Fruit fly (Drosophila melanogaster) whole organism, embryonic: Measurements from ENCODE around the gene Fdh.

Experiments used
- Aef1 ChIP-seq: fragments of 200-800 bp; sonication (Bioruptor generic); IDR thresholded peaks from 3 replicates; pipeline ENCODE4 v1.3.6; 2022; ENCODE audit warnings: missing biosample characterization, missing genetic modification characterization
- Atf-2 ChIP-seq: fragments of 200-800 bp; sonication (Bioruptor generic); optimal IDR thresholded peaks from 2 replicates; lab custom pipeline; 2016; ENCODE audit warnings: missing biosample characterization, missing genetic modification characterization
- B-H2 ChIP-seq: fragments of 200-800 bp; sonication (Bioruptor generic); optimal IDR thresholded peaks from 2 replicates; lab custom pipeline; 2018; ENCODE audit warnings: missing biosample characterization, mild to moderate bottlenecking, missing genetic modification characterization
- Bdp1 ChIP-seq: fragments of 200-800 bp; sonication (Bioruptor generic); optimal IDR thresholded peaks from 3 replicates; lab custom pipeline; 2016; ENCODE audit warnings: missing biosample characterization, missing genetic modification characterization
- Bteb2 ChIP-seq: fragments of 200-800 bp; sonication (Bioruptor generic); optimal IDR thresholded peaks from 2 replicates; lab custom pipeline; 2016; ENCODE audit warnings: missing biosample characterization, missing genetic modification characterization
- CG12155 ChIP-seq: fragments of 200-800 bp; sonication (Bioruptor generic); optimal IDR thresholded peaks from 3 replicates; lab custom pipeline; 2016; ENCODE audit warnings: missing biosample characterization, missing genetic modification characterization
- CG12942 ChIP-seq: fragments of 200-800 bp; sonication (Bioruptor generic); optimal IDR thresholded peaks from 3 replicates; lab custom pipeline; 2016; ENCODE audit warnings: missing biosample characterization, missing genetic modification characterization
- CG1602 ChIP-seq: fragments of 200-800 bp; sonication (Bioruptor generic); optimal IDR thresholded peaks from 3 replicates; lab custom pipeline; 2016; ENCODE audit warnings: missing biosample characterization, missing genetic modification characterization
- CG17328 ChIP-seq: fragments of 200-800 bp; sonication (Bioruptor generic); IDR thresholded peaks from 2 replicates; pipeline ENCODE4 v1.3.6; 2022; ENCODE audit warnings: missing biosample characterization, missing genetic modification characterization
- CG2129 ChIP-seq: fragments of 200-800 bp; sonication (Bioruptor generic); IDR thresholded peaks from 2 replicates; pipeline ENCODE4 v1.3.6; 2022; ENCODE audit warnings: missing biosample characterization, missing genetic modification characterization; ENCODE audit not compliant: partially characterized antibody
- CG2202 ChIP-seq: fragments of 200-800 bp; sonication (Bioruptor generic); optimal IDR thresholded peaks from 2 replicates; lab custom pipeline; 2018; ENCODE audit warnings: missing biosample characterization, mild to moderate bottlenecking, missing genetic modification characterization
- CG31224 ChIP-seq: fragments of 200-800 bp; sonication (Bioruptor generic); IDR thresholded peaks from 2 replicates; pipeline ENCODE4 v1.3.6; 2022; ENCODE audit warnings: missing biosample characterization, missing genetic modification characterization
- CG34422 ChIP-seq: fragments of 200-800 bp; sonication (Bioruptor generic); IDR thresholded peaks from 3 replicates; pipeline ENCODE4 v1.3.6; 2022; ENCODE audit warnings: missing biosample characterization, missing genetic modification characterization
- CG4854 ChIP-seq: fragments of 200-800 bp; sonication (Bioruptor generic); optimal IDR thresholded peaks from 2 replicates; lab custom pipeline; 2016; ENCODE audit warnings: missing biosample characterization, missing genetic modification characterization, inconsistent platforms
- CG5953 ChIP-seq: fragments of 200-800 bp; sonication (Bioruptor generic); IDR thresholded peaks from 2 replicates; pipeline ENCODE4 v1.3.6; 2022; ENCODE audit warnings: missing biosample characterization, missing genetic modification characterization
- CG6654 ChIP-seq: fragments of 200-800 bp; sonication (Bioruptor generic); optimal IDR thresholded peaks from 2 replicates; lab custom pipeline; 2017; ENCODE audit warnings: missing biosample characterization, mild to moderate bottlenecking, missing genetic modification characterization
- CG8359 ChIP-seq: fragments of 200-800 bp; sonication (Bioruptor generic); optimal IDR thresholded peaks from 2 replicates; lab custom pipeline; 2017; ENCODE audit warnings: missing biosample characterization, mild to moderate bottlenecking, missing genetic modification characterization, borderline replicate concordance
- CoRest ChIP-seq: fragments of 200-800 bp; sonication (Bioruptor generic); optimal IDR thresholded peaks from 3 replicates; lab custom pipeline; 2018; ENCODE audit warnings: missing biosample characterization, mild to moderate bottlenecking, missing genetic modification characterization, moderate library complexity
- H2.0 ChIP-seq: fragments of 200-800 bp; sonication (Bioruptor generic); IDR thresholded peaks from 2 replicates; pipeline ENCODE4 v1.3.6; 2022; ENCODE audit warnings: missing biosample characterization, missing genetic modification characterization
- HmgZ ChIP-seq: fragments of 200-800 bp; sonication (Bioruptor generic); optimal IDR thresholded peaks from 2 replicates; lab custom pipeline; 2018; ENCODE audit warnings: missing biosample characterization, mild to moderate bottlenecking, missing genetic modification characterization
- Jarid2 ChIP-seq: fragments of 200-800 bp; sonication (Bioruptor generic); optimal IDR thresholded peaks from 3 replicates; lab custom pipeline; 2017; ENCODE audit warnings: mild to moderate bottlenecking, missing biosample characterization, missing genetic modification reagents, missing genetic modification characterization
- Meics ChIP-seq: fragments of 200-800 bp; sonication (Bioruptor generic); optimal IDR thresholded peaks from 2 replicates; lab custom pipeline; 2017; ENCODE audit warnings: missing biosample characterization, mild to moderate bottlenecking, missing genetic modification characterization
- NC2α ChIP-seq: fragments of 200-800 bp; sonication (Bioruptor generic); optimal IDR thresholded peaks from 2 replicates; lab custom pipeline; 2016; ENCODE audit warnings: missing biosample characterization, missing genetic modification characterization
- Pdp1 ChIP-seq, 2 experiments: fragments of 200-800 bp; sonication (Bioruptor generic); optimal IDR thresholded peaks; 3 replicates each; lab custom pipeline; 2016; ENCODE audit warnings: missing biosample characterization in 2 of 2, missing genetic modification characterization in 2 of 2, mild to moderate bottlenecking in 1 of 2, moderate library complexity in 1 of 2
- Ravus ChIP-seq: fragments of 200-800 bp; sonication (Bioruptor generic); IDR thresholded peaks from 2 replicates; pipeline ENCODE4 v1.3.6; 2022; ENCODE audit warnings: missing biosample characterization, missing genetic modification characterization
- Taf1 ChIP-seq: fragments of 200-800 bp; sonication (Bioruptor generic); IDR thresholded peaks from 2 replicates; pipeline ENCODE4 v1.3.6; 2022; ENCODE audit warnings: missing biosample characterization, missing genetic modification characterization
- ase ChIP-seq: fragments of 200-800 bp; sonication (Bioruptor generic); IDR thresholded peaks from 3 replicates; pipeline ENCODE4 v1.3.6; 2022; ENCODE audit warnings: missing biosample characterization, missing genetic modification characterization
- ato ChIP-seq: fragments of 200-800 bp; sonication (Bioruptor generic); IDR thresholded peaks from 2 replicates; pipeline ENCODE4 v1.3.6; 2022; ENCODE audit warnings: missing biosample characterization, missing genetic modification characterization; ENCODE audit not compliant: partially characterized antibody
- br ChIP-seq: fragments of >200 bp; optimal IDR thresholded peaks from 2 replicates; lab custom pipeline; 2017
- cad ChIP-seq: fragments of >200 bp; optimal IDR thresholded peaks from 2 replicates; lab custom pipeline; 2017; ENCODE audit warnings: missing biosample characterization, missing genetic modification characterization
- chm ChIP-seq: fragments of 200-800 bp; sonication (Bioruptor generic); IDR thresholded peaks from 2 replicates; pipeline ENCODE4 v1.3.6; 2022; ENCODE audit warnings: missing biosample characterization, missing genetic modification characterization
- da ChIP-seq: fragments of 200-800 bp; sonication (Bioruptor generic); optimal IDR thresholded peaks from 2 replicates; lab custom pipeline; 2016; ENCODE audit warnings: missing biosample characterization, missing genetic modification characterization
- dm ChIP-seq: fragments of 200-800 bp; sonication (Bioruptor generic); optimal IDR thresholded peaks from 3 replicates; lab custom pipeline; 2016; ENCODE audit warnings: missing biosample characterization, missing genetic modification characterization
- en ChIP-seq: fragments of 200-800 bp; sonication (Bioruptor generic); optimal IDR thresholded peaks from 2 replicates; lab custom pipeline; 2016; ENCODE audit warnings: missing biosample characterization, missing genetic modification characterization
- fd96Cb ChIP-seq: fragments of 200-800 bp; sonication (Bioruptor generic); optimal IDR thresholded peaks from 2 replicates; lab custom pipeline; 2018; ENCODE audit warnings: missing biosample characterization, mild to moderate bottlenecking, missing genetic modification characterization, moderate library complexity
- gcm ChIP-seq: fragments of 200-800 bp; sonication (Bioruptor generic); optimal IDR thresholded peaks from 2 replicates; lab custom pipeline; 2019; ENCODE audit warnings: missing biosample characterization, mild to moderate bottlenecking, missing genetic modification characterization, moderate library complexity
- gfzf ChIP-seq: fragments of 200-800 bp; sonication (Bioruptor generic); optimal IDR thresholded peaks from 2 replicates; lab custom pipeline; 2016; ENCODE audit warnings: missing biosample characterization, mild to moderate bottlenecking, missing genetic modification characterization, moderate library complexity
- gro ChIP-seq: fragments of 200-800 bp; sonication (Bioruptor generic); optimal IDR thresholded peaks from 2 replicates; lab custom pipeline; 2016; ENCODE audit warnings: missing biosample characterization, missing genetic modification characterization
- gsb-n ChIP-seq: fragments of 200-800 bp; sonication (Bioruptor generic); optimal IDR thresholded peaks from 3 replicates; lab custom pipeline; 2018; ENCODE audit warnings: missing biosample characterization, mild to moderate bottlenecking, missing genetic modification characterization
- ham ChIP-seq: fragments of 200-800 bp; sonication (Bioruptor generic); IDR thresholded peaks from 2 replicates; pipeline ENCODE4 v1.3.6; 2022; ENCODE audit warnings: missing biosample characterization, missing genetic modification characterization
- inv ChIP-seq: fragments of 200-800 bp; sonication (Bioruptor generic); IDR thresholded peaks from 2 replicates; pipeline ENCODE4 v1.3.6; 2022; ENCODE audit warnings: missing biosample characterization, missing genetic modification characterization; ENCODE audit not compliant: partially characterized antibody
- jing ChIP-seq: fragments of 200-800 bp; sonication (Bioruptor generic); optimal IDR thresholded peaks from 2 replicates; lab custom pipeline; 2018; ENCODE audit warnings: missing biosample characterization, mild to moderate bottlenecking, missing genetic modification characterization
- onecut ChIP-seq: fragments of 200-800 bp; sonication (Bioruptor generic); IDR thresholded peaks from 2 replicates; pipeline ENCODE4 v1.3.6; 2022; ENCODE audit warnings: missing biosample characterization, missing genetic modification characterization
- prd ChIP-seq, 3 experiments: fragments of >200 bp in 2 of 3; fragments of 200-800 bp in 1 of 3; sonication (Bioruptor generic) in 1 of 3; optimal IDR thresholded peaks in 2 of 3; IDR thresholded peaks in 1 of 3; 2 replicates in 2 of 3; 3 replicates in 1 of 3; pipeline versions ENCODE4 v1.3.6 to Lab custom; 2017 to 2022; ENCODE audit warnings: missing biosample characterization in 1 of 3, missing genetic modification characterization in 1 of 3
- salm ChIP-seq: fragments of 200-800 bp; sonication (Bioruptor generic); optimal IDR thresholded peaks from 2 replicates; lab custom pipeline; 2018; ENCODE audit warnings: missing biosample characterization, mild to moderate bottlenecking, missing genetic modification characterization
- shn ChIP-seq: fragments of 200-800 bp; sonication (Bioruptor generic); optimal IDR thresholded peaks from 3 replicates; lab custom pipeline; 2016; ENCODE audit warnings: missing biosample characterization, missing genetic modification characterization
- sima ChIP-seq: fragments of 200-800 bp; sonication (Bioruptor generic); optimal IDR thresholded peaks from 2 replicates; lab custom pipeline; 2016; ENCODE audit warnings: missing biosample characterization, missing genetic modification characterization
- slou ChIP-seq: fragments of 200-800 bp; sonication (Bioruptor generic); optimal IDR thresholded peaks from 3 replicates; lab custom pipeline; 2016; ENCODE audit warnings: missing biosample characterization, missing genetic modification characterization
- tin ChIP-seq: fragments of 200-800 bp; sonication (Bioruptor generic); optimal IDR thresholded peaks from 3 replicates; lab custom pipeline; 2016; ENCODE audit warnings: missing biosample characterization, missing genetic modification characterization
- trem ChIP-seq: fragments of 200-800 bp; optimal IDR thresholded peaks from 3 replicates; lab custom pipeline; 2019; ENCODE audit warnings: missing biosample characterization, mild to moderate bottlenecking, missing genetic modification characterization, moderate library complexity
- vfl ChIP-seq: fragments of 200-800 bp; sonication (Bioruptor generic); optimal IDR thresholded peaks from 2 replicates; lab custom pipeline; 2016; ENCODE audit warnings: missing biosample characterization, missing genetic modification characterization

Fdh gene

dm6 chr3R:10884031-10884677, 12.0 kb upstream of the Fdh start (continued):
- TF ChIP-seq Atf-2 (GFP tag; lab: Kevin White, UChicago), result no peak
- TF ChIP-seq dm, result no peak
- no peak for TF ChIP-seq sima (GFP tag; lab: Kevin White, UChicago)
- TF ChIP-seq Bteb2 (GFP tag; lab: Kevin White, UChicago), result no peak
- TF ChIP-seq Pdp1 (GFP tag; optimal IDR thresholded peaks at IDR 0.05; lab: Kevin White, UChicago), result peak; percentile 31 to 48
- no peak for TF ChIP-seq gsb-n (tag; lab: Kevin White, UChicago)
- no peak for TF ChIP-seq CG2129 (GFP tag; lab: Robert Waterston, UW)
- peak; percentile 57 for TF ChIP-seq Ravus
- TF ChIP-seq H2.0 (GFP tag; lab: Robert Waterston, UW), result peak; percentile 70
- peak; percentile 31 for TF ChIP-seq CG4854 (GFP tag; lab: Kevin White, UChicago)
- TF ChIP-seq CG34422 (GFP tag; lab: Robert Waterston, UW), result peak; percentile 89
- peak; percentile 58 for TF ChIP-seq HmgZ (tag; lab: Kevin White, UChicago)
- peak; percentile 19 for TF ChIP-seq CG1602 (GFP tag; lab: Kevin White, UChicago)
- peak; percentile 61 for TF ChIP-seq salm
- no peak for TF ChIP-seq B-H2
- TF ChIP-seq chm (GFP tag; lab: Robert Waterston, UW), result peak; percentile 53; the same call in 1 of the 2 replicates
- TF ChIP-seq trem, result no peak
- peak; percentile 66 for TF ChIP-seq onecut (GFP tag; lab: Robert Waterston, UW)
- TF ChIP-seq jing (GFP tag; lab: Kevin White, UChicago), result peak; percentile 2
- peak; percentile 31 for TF ChIP-seq gcm (GFP tag; lab: Kevin White, UChicago)
- TF ChIP-seq Bdp1 (GFP tag; lab: Kevin White, UChicago), result no peak
- no peak for TF ChIP-seq CG6654 (GFP tag; lab: Kevin White, UChicago)
- TF ChIP-seq inv (GFP tag; lab: Robert Waterston, UW), result no peak
- TF ChIP-seq ato (GFP tag; lab: Robert Waterston, UW), result no peak
- peak; percentile 75 for TF ChIP-seq CG31224 (GFP tag; lab: Robert Waterston, UW)
- TF ChIP-seq NC2α (GFP tag; lab: Kevin White, UChicago), result no peak
- no peak for TF ChIP-seq prd (optimal IDR thresholded peaks at IDR 0.05; lab: Kevin White, UChicago)
- TF ChIP-seq prd (GFP tag; IDR thresholded peaks at IDR 0.05; lab: Robert Waterston, UW), result peak; percentile 88
- TF ChIP-seq Jarid2 (GFP tag; lab: Kevin White, UChicago), result peak; percentile 22
- no peak for TF ChIP-seq gfzf (GFP tag; lab: Kevin White, UChicago)
- peak; percentile 18 for TF ChIP-seq tin (GFP tag; lab: Kevin White, UChicago)
- TF ChIP-seq ase (GFP tag; lab: Robert Waterston, UW), result peak; percentile 90
- peak; percentile 52 for TF ChIP-seq CG17328 (GFP tag; lab: Robert Waterston, UW)
- TF ChIP-seq vfl (GFP tag; lab: Kevin White, UChicago), result no peak
- no peak for TF ChIP-seq slou (GFP tag; lab: Kevin White, UChicago)
- no peak for TF ChIP-seq br (lab: Kevin White, UChicago)
- peak; percentile 80 for TF ChIP-seq Aef1
- TF ChIP-seq CG12155 (GFP tag; lab: Kevin White, UChicago), result peak; percentile 21
- TF ChIP-seq shn (GFP tag; lab: Kevin White, UChicago), result no peak
- TF ChIP-seq CG2202 (tag; lab: Kevin White, UChicago), result no peak
- peak; percentile 25 for TF ChIP-seq gro
- peak; percentile 69 for TF ChIP-seq Taf1 (GFP tag; lab: Robert Waterston, UW)
- no peak for TF ChIP-seq ham (GFP tag; lab: Robert Waterston, UW)
- TF ChIP-seq CG12942 (GFP tag; lab: Kevin White, UChicago), result peak; percentile 1
- TF ChIP-seq fd96Cb (tag; lab: Kevin White, UChicago), result peak; percentile 58
- TF ChIP-seq CoRest, result peak; percentile 71
- TF ChIP-seq cad (GFP tag; lab: Kevin White, UChicago), result no peak
- TF ChIP-seq en (GFP tag; lab: Kevin White, UChicago), result no peak
- TF ChIP-seq CG8359 (GFP tag; lab: Kevin White, UChicago), result no peak
- peak; percentile 84 for TF ChIP-seq Meics
- no peak for TF ChIP-seq da
- TF ChIP-seq CG5953, result 0 out of 2 replicates have a peak, but pooled peaks have one; percentile 50
